Worm (Caenorhabditis elegans) whole organism, L2 larva: ENCODE measurements around the gene spr-2.
A peak's percentile ranks its signal among the peaks of the same experiment; 100 is the strongest.

ENCODE experiments used
- C34F6.9 ChIP-seq: fragments of 150-350 bp; optimal IDR thresholded peaks from 2 replicates; lab custom pipeline; 2014; ENCODE audit warnings: missing biosample characterization, missing genetic modification characterization
- F13H6.1 ChIP-seq: sonication (generic microtip); optimal IDR thresholded peaks from 2 replicates; lab custom pipeline; 2016; ENCODE audit warnings: missing genetic modification characterization, missing compliant biosample characterization
- R02D3.7 ChIP-seq: fragments of 150-350 bp; optimal IDR thresholded peaks from 2 replicates; lab custom pipeline; 2014; ENCODE audit warnings: missing biosample characterization, missing genetic modification characterization
- Y55F3AM.14 ChIP-seq: fragments of 200-800 bp; sonication (Bioruptor generic); optimal IDR thresholded peaks from 2 replicates; lab custom pipeline; 2018; ENCODE audit warnings: mild to moderate bottlenecking, missing genetic modification characterization, missing compliant biosample characterization
- ZK546.5 ChIP-seq: sonication (generic microtip); optimal IDR thresholded peaks from 2 replicates; lab custom pipeline; 2017; ENCODE audit warnings: missing biosample characterization, missing genetic modification characterization
- aly-2 ChIP-seq: fragments of 150-350 bp; optimal IDR thresholded peaks from 2 replicates; lab custom pipeline; 2014; ENCODE audit warnings: missing biosample characterization, missing genetic modification characterization
- ama-1 ChIP-seq: fragments of 150-350 bp; optimal IDR thresholded peaks from 2 replicates; lab custom pipeline; 2018; ENCODE audit warnings: inconsistent platforms
- blmp-1 ChIP-seq: sonication (generic microtip); optimal IDR thresholded peaks from 2 replicates; lab custom pipeline; 2017; ENCODE audit warnings: missing genetic modification characterization, mild to moderate bottlenecking, missing compliant biosample characterization, antibody characterized with exemption, moderate library complexity; ENCODE audit not compliant: insufficient read depth
- ceh-16 ChIP-seq: fragments of 150-350 bp; optimal IDR thresholded peaks from 2 replicates; lab custom pipeline; 2014; ENCODE audit warnings: missing biosample characterization, missing genetic modification characterization
- ceh-82 ChIP-seq: fragments of 150-350 bp; optimal IDR thresholded peaks from 2 replicates; lab custom pipeline; 2014; ENCODE audit warnings: missing biosample characterization, missing genetic modification characterization
- crh-2 ChIP-seq: sonication (generic microtip); optimal IDR thresholded peaks from 2 replicates; lab custom pipeline; 2017; ENCODE audit warnings: missing biosample characterization, missing genetic modification characterization
- dmd-4 ChIP-seq: sonication (generic microtip); optimal IDR thresholded peaks from 2 replicates; lab custom pipeline; 2017; ENCODE audit warnings: missing biosample characterization, missing genetic modification characterization
- egl-27 ChIP-seq: sonication (generic microtip); optimal IDR thresholded peaks from 3 replicates; lab custom pipeline; 2017; ENCODE audit warnings: missing biosample characterization, missing genetic modification reagents, missing genetic modification characterization
- elt-1 ChIP-seq: fragments of 150-350 bp; optimal IDR thresholded peaks from 2 replicates; lab custom pipeline; 2014; ENCODE audit warnings: missing biosample characterization, missing genetic modification characterization
- elt-3 ChIP-seq: sonication (generic microtip); optimal IDR thresholded peaks from 2 replicates; lab custom pipeline; 2017; ENCODE audit warnings: missing biosample characterization, missing genetic modification characterization
- fos-1 ChIP-seq: fragments of 150-350 bp; optimal IDR thresholded peaks from 2 replicates; lab custom pipeline; 2014; ENCODE audit warnings: missing biosample characterization, missing genetic modification characterization
- gmeb-1 ChIP-seq: fragments of 150-350 bp; optimal IDR thresholded peaks from 2 replicates; lab custom pipeline; 2014; ENCODE audit warnings: missing biosample characterization, missing genetic modification characterization
- lin-11 ChIP-seq: fragments of 150-350 bp; sonication (generic microtip); optimal IDR thresholded peaks from 2 replicates; lab custom pipeline; 2014; ENCODE audit warnings: missing biosample characterization, missing genetic modification characterization, inconsistent platforms, mixed read lengths
- lin-39 ChIP-seq: fragments of 150-350 bp; optimal IDR thresholded peaks from 2 replicates; lab custom pipeline; 2014; ENCODE audit warnings: missing biosample characterization, missing genetic modification reagents, missing genetic modification characterization
- lsy-2 ChIP-seq, 2 experiments: fragments of 150-350 bp in 1 of 2; sonication (generic microtip) in 1 of 2; optimal IDR thresholded peaks; 2 replicates each; lab custom pipeline; 2014 to 2017; ENCODE audit warnings: missing biosample characterization in 2 of 2, missing genetic modification characterization in 2 of 2
- mbf-1 ChIP-seq: sonication (generic microtip); optimal IDR thresholded peaks from 2 replicates; lab custom pipeline; 2017; ENCODE audit warnings: missing biosample characterization, missing genetic modification characterization
- mdl-1 ChIP-seq, 2 experiments: fragments of 150-350 bp in 1 of 2; sonication (generic microtip) in 1 of 2; optimal IDR thresholded peaks; 2 replicates each; lab custom pipeline; 2017; ENCODE audit warnings: missing biosample characterization in 2 of 2, missing genetic modification characterization in 2 of 2
- nhr-12 ChIP-seq: fragments of 150-350 bp; optimal IDR thresholded peaks from 2 replicates; lab custom pipeline; 2014; ENCODE audit warnings: missing biosample characterization, missing genetic modification characterization
- nhr-129 ChIP-seq: fragments of 150-350 bp; optimal IDR thresholded peaks from 2 replicates; lab custom pipeline; 2014; ENCODE audit warnings: missing biosample characterization, missing genetic modification characterization
- nhr-21 ChIP-seq: fragments of 150-350 bp; optimal IDR thresholded peaks from 2 replicates; lab custom pipeline; 2014; ENCODE audit warnings: missing biosample characterization, missing genetic modification characterization
- nhr-23 ChIP-seq: fragments of 150-350 bp; optimal IDR thresholded peaks from 2 replicates; lab custom pipeline; 2014; ENCODE audit warnings: missing biosample characterization, missing genetic modification reagents, missing genetic modification characterization
- nhr-25 ChIP-seq: fragments of 150-350 bp; sonication (generic microtip); optimal IDR thresholded peaks from 3 replicates; lab custom pipeline; 2014; ENCODE audit warnings: missing biosample characterization, missing genetic modification characterization
- nhr-6 ChIP-seq: fragments of 150-350 bp; optimal IDR thresholded peaks from 2 replicates; lab custom pipeline; 2014; ENCODE audit warnings: missing biosample characterization, missing genetic modification characterization
- nhr-77 ChIP-seq: fragments of 150-350 bp; optimal IDR thresholded peaks from 2 replicates; lab custom pipeline; 2014; ENCODE audit warnings: missing biosample characterization, missing genetic modification characterization
- skn-1 ChIP-seq: sonication (generic microtip); optimal IDR thresholded peaks from 2 replicates; lab custom pipeline; 2017; ENCODE audit warnings: missing biosample characterization, missing genetic modification characterization
- sma-3 ChIP-seq: sonication (generic microtip); optimal IDR thresholded peaks from 2 replicates; lab custom pipeline; 2016; ENCODE audit warnings: missing genetic modification reagents, missing genetic modification characterization, missing compliant biosample characterization
- sma-9 ChIP-seq, 2 experiments: fragments of 150-350 bp in 1 of 2; sonication (generic microtip) in 1 of 2; optimal IDR thresholded peaks; 2 replicates each; lab custom pipeline; 2014 to 2016; ENCODE audit warnings: missing genetic modification characterization in 2 of 2, mild to moderate bottlenecking in 1 of 2, missing biosample characterization in 1 of 2, missing compliant biosample characterization in 1 of 2, missing genetic modification reagents in 1 of 2, moderate library complexity in 1 of 2
- snpc-4 ChIP-seq: fragments of 150-350 bp; optimal IDR thresholded peaks from 2 replicates; lab custom pipeline; 2014; ENCODE audit warnings: missing biosample characterization, missing genetic modification characterization
- unc-55 ChIP-seq: fragments of 150-350 bp; sonication (generic microtip); optimal IDR thresholded peaks from 3 replicates; lab custom pipeline; 2014; ENCODE audit warnings: missing biosample characterization, missing genetic modification reagents, missing genetic modification characterization
- unc-62 ChIP-seq: fragments of 150-350 bp; optimal IDR thresholded peaks from 2 replicates; lab custom pipeline; 2014; ENCODE audit warnings: missing biosample characterization, missing genetic modification reagents, missing genetic modification characterization
- ztf-11 ChIP-seq: sonication (generic microtip); optimal IDR thresholded peaks from 2 replicates; lab custom pipeline; 2017; ENCODE audit warnings: missing biosample characterization, missing genetic modification characterization

The spr-2 gene

DNA sequence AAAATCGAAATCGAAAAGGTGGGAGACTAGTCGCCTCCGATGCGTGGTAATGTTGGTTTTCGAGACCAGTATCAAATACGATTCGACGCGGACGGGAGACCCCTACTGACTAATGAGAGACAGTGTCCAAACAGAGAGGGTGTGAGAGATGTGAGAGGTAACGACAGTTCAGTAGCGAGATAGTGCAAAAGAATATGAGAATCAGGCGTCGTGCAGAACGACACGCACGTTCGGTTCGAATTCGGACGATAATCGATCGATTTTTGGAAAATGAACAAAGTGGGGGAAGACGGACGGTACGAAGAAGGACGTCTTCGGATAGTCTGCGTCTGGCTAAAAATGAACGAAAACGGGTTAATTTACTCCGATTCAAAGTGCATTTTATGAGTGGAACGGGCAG lies 30.7 kb downstream of the spr-2 start, which contains the start of gene D1046.16:
TSS of gene D1046.16 (plus strand) at position 195 of the 400 bp plus-strand sequence.
- TF ChIP-seq crh-2 (tag; lab: Kevin White, UChicago) (peak; percentile 41), nhr-21 (no peak), lin-11 (tag; lab: Kevin White, UChicago) (no peak), elt-1 (tag; lab: Kevin White, UChicago) (no peak), sma-9 (GFP tag; optimal IDR thresholded peaks at IDR 0.05; lab: Kevin White, UChicago) (no peak), sma-9 (tag; optimal IDR thresholded peaks at IDR 0.05; lab: Kevin White, UChicago) (no peak), blmp-1 (tag; lab: Kevin White, UChicago) (peak; percentile 43), lin-39 (tag; lab: Kevin White, UChicago) (no peak), lsy-2 (tag; optimal IDR thresholded peaks at IDR 0.05; lab: Kevin White, UChicago) (peak in 1 of 2 experiments; percentile 0), aly-2 (tag; lab: Kevin White, UChicago) (no peak), ztf-11 (tag; lab: Kevin White, UChicago) (no peak), sma-3 (GFP tag; lab: Kevin White, UChicago) (peak; percentile 44), fos-1 (peak; percentile 56), nhr-23 (tag; lab: Kevin White, UChicago) (no peak), ama-1 (lab: Kevin White, UChicago) (no peak), F13H6.1 (tag; lab: Kevin White, UChicago) (peak; percentile 55), gmeb-1 (no peak), nhr-25 (peak; percentile 65), nhr-129 (tag; lab: Kevin White, UChicago) (peak; percentile 70), egl-27 (tag; lab: Kevin White, UChicago) (peak; percentile 7)

DNA sequence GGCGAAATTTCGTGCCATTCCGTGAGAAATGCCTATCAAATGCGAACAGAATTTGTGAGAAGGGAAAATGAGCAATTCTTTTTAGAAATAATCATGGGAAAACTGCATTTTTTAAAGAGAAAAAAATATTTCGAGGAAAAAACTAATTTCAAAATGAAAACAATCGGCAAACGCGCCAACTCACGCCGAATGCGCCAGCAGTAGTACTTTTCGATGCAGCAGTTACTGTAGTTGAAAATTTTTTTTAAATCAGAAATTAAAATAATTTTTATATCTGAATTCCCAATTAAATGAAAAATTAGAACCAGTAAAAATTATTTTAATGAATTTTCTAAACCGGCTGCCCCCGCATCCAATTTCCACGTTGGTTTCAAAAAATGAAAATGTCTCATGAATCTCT lies 32.1 kb downstream of the spr-2 start:
- TF ChIP-seq nhr-77: no peak
- no peak for TF ChIP-seq ceh-16 (tag; lab: Kevin White, UChicago)
- TF ChIP-seq nhr-23 (tag; lab: Kevin White, UChicago): no peak
- no peak for TF ChIP-seq lsy-2 (tag; optimal IDR thresholded peaks at IDR 0.05; lab: Kevin White, UChicago)
- no peak for TF ChIP-seq ZK546.5
- no peak for TF ChIP-seq snpc-4 (tag; lab: Kevin White, UChicago)
- no peak for TF ChIP-seq nhr-21
- no peak for TF ChIP-seq elt-3 (tag; lab: Kevin White, UChicago)
- TF ChIP-seq blmp-1 (tag; lab: Kevin White, UChicago): no peak
- no peak for TF ChIP-seq F13H6.1 (tag; lab: Kevin White, UChicago)
- TF ChIP-seq skn-1 (tag; lab: Kevin White, UChicago): no peak
- no peak for TF ChIP-seq C34F6.9 (tag; lab: Kevin White, UChicago)
- TF ChIP-seq nhr-12 (tag; lab: Kevin White, UChicago): no peak
- TF ChIP-seq nhr-129 (tag; lab: Kevin White, UChicago): no peak

DNA sequence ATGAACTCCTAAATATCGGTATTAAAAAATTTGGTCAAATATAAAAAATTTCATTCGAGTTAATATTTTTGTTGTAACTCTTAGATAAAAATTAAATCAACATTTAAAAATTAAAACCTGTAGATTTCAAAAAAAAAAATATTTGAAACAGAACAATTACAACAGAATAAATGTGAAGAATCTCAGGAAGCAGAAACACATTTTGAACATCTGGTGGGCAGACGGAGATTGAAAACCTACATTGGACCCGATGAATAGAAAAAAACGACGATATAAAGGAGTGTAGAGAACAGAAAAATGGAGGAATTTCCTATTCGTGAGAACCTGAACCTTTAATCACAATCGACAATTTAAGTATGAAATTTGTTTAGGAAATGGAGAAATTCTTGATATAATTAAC lies 32.9 kb downstream of the spr-2 start:
- TF ChIP-seq nhr-23 (tag; lab: Kevin White, UChicago): no peak
- TF ChIP-seq nhr-129 (tag; lab: Kevin White, UChicago): no peak
- no peak for TF ChIP-seq skn-1 (tag; lab: Kevin White, UChicago)
- no peak for TF ChIP-seq gmeb-1
- no peak for TF ChIP-seq elt-3 (tag; lab: Kevin White, UChicago)
- TF ChIP-seq nhr-77: no peak
- TF ChIP-seq Y55F3AM.14 (GFP tag; lab: Kevin White, UChicago): no peak
- no peak for TF ChIP-seq lin-39 (tag; lab: Kevin White, UChicago)

DNA sequence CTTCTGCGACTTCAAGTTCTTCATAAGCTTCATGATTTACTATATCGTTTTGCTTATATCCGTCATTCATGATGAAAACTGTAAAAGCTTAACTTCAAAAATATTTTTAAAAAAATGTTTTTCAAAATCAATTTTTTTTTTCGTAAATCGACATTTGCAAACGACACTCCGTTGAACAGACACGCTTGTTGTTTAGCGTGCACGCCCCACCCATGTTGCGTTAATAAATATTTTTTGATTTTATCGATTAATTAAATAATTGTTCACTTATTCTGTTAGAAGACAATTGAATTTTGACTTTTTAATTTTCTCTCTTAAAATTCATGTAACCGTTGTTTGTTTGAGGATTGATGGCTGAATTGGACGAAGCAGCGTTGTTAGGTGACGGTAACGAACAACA lies 34.7 kb downstream of the spr-2 start, which contains the start of the genes D1046.2 and cfim-2:
TSS of gene D1046.2 (minus strand) at position 78 of the 400 bp plus-strand sequence.
TSS of gene cfim-2 (plus strand) at position 335 of the 400 bp plus-strand sequence.
- TF ChIP-seq nhr-6 (tag; lab: Kevin White, UChicago) (no peak), skn-1 (tag; lab: Kevin White, UChicago) (no peak), crh-2 (tag; lab: Kevin White, UChicago) (no peak), mbf-1 (tag; lab: Kevin White, UChicago) (no peak), nhr-21 (no peak), C34F6.9 (tag; lab: Kevin White, UChicago) (peak; percentile 45), unc-55 (peak; percentile 52), gmeb-1 (peak; percentile 42), lsy-2 (tag; optimal IDR thresholded peaks at IDR 0.05; lab: Kevin White, UChicago) (peak in 1 of 2 experiments; percentile 51), aly-2 (tag; lab: Kevin White, UChicago) (no peak), elt-3 (tag; lab: Kevin White, UChicago) (no peak), R02D3.7 (tag; lab: Kevin White, UChicago) (no peak), mdl-1 (tag; optimal IDR thresholded peaks at IDR 0.05; lab: Kevin White, UChicago) (no peak), nhr-77 (no peak), lin-39 (tag; lab: Kevin White, UChicago) (no peak), dmd-4 (no peak), ZK546.5 (no peak), ceh-82 (tag; lab: Kevin White, UChicago) (no peak), unc-62 (GFP tag; lab: Kevin White, UChicago) (no peak)
